Worm (Caenorhabditis elegans) whole organism, mixed stage, embryonic: Measurements from ENCODE around the gene T19C4.24.

ENCODE experiments used
- M03D4.4 ChIP-seq: sonication (generic microtip); optimal IDR thresholded peaks from 2 replicates; lab custom pipeline; 2017; ENCODE audit warnings: mild to moderate bottlenecking, missing genetic modification characterization, missing compliant biosample characterization
- bed-3 ChIP-seq: fragments of 200-800 bp; sonication (Bioruptor generic); optimal IDR thresholded peaks from 3 replicates; lab custom pipeline; 2018; ENCODE audit warnings: mild to moderate bottlenecking, missing genetic modification characterization, moderate library complexity, missing compliant biosample characterization
- blmp-1 ChIP-seq: fragments of 150-350 bp; optimal IDR thresholded peaks from 2 replicates; lab custom pipeline; 2014; ENCODE audit warnings: missing biosample characterization, missing genetic modification characterization
- ceh-39 ChIP-seq: fragments of 150-350 bp; optimal IDR thresholded peaks from 2 replicates; lab custom pipeline; 2014; ENCODE audit warnings: missing biosample characterization, missing genetic modification characterization
- ceh-43 ChIP-seq: fragments of 200-800 bp; sonication (Bioruptor generic); optimal IDR thresholded peaks from 2 replicates; lab custom pipeline; 2018; ENCODE audit warnings: mild to moderate bottlenecking, missing genetic modification characterization, moderate library complexity, missing compliant biosample characterization
- ceh-83 ChIP-seq: fragments of 200-800 bp; sonication (Bioruptor generic); optimal IDR thresholded peaks from 2 replicates; lab custom pipeline; 2018; ENCODE audit warnings: mild to moderate bottlenecking, missing genetic modification characterization, missing compliant biosample characterization
- ces-1 ChIP-seq: fragments of 150-350 bp; optimal IDR thresholded peaks from 2 replicates; lab custom pipeline; 2014; ENCODE audit warnings: missing biosample characterization, missing genetic modification reagents, missing genetic modification characterization
- cnd-1 ChIP-seq: fragments of 200-800 bp; sonication (Bioruptor generic); optimal IDR thresholded peaks from 2 replicates; lab custom pipeline; 2018; ENCODE audit warnings: mild to moderate bottlenecking, missing genetic modification characterization, missing compliant biosample characterization
- drap-1 ChIP-seq: fragments of 200-800 bp; sonication (Bioruptor generic); optimal IDR thresholded peaks from 3 replicates; lab custom pipeline; 2018; ENCODE audit warnings: mild to moderate bottlenecking, missing genetic modification characterization, missing compliant biosample characterization
- elt-1 ChIP-seq: sonication (generic microtip); optimal IDR thresholded peaks from 2 replicates; lab custom pipeline; 2017; ENCODE audit warnings: missing genetic modification characterization, mild to moderate bottlenecking, missing compliant biosample characterization, antibody characterized with exemption, moderate library complexity, borderline replicate concordance; ENCODE audit not compliant: insufficient read depth
- elt-3 ChIP-seq: fragments of 150-350 bp; optimal IDR thresholded peaks from 2 replicates; lab custom pipeline; 2014; ENCODE audit warnings: missing biosample characterization, missing genetic modification characterization
- ham-2 ChIP-seq: fragments of 200-800 bp; sonication (Bioruptor generic); optimal IDR thresholded peaks from 2 replicates; lab custom pipeline; 2018; ENCODE audit warnings: mild to moderate bottlenecking, missing genetic modification characterization, missing compliant biosample characterization
- hlh-1 ChIP-seq: fragments of 150-350 bp; optimal IDR thresholded peaks from 2 replicates; lab custom pipeline; 2014; ENCODE audit warnings: missing biosample characterization, missing genetic modification reagents, missing genetic modification characterization
- lin-13 ChIP-seq: fragments of 150-350 bp; optimal IDR thresholded peaks from 2 replicates; lab custom pipeline; 2014; ENCODE audit warnings: missing biosample characterization, missing genetic modification characterization
- lin-32 ChIP-seq: fragments of 200-800 bp; sonication (Bioruptor generic); optimal IDR thresholded peaks from 2 replicates; lab custom pipeline; 2018; ENCODE audit warnings: mild to moderate bottlenecking, missing genetic modification characterization, missing compliant biosample characterization
- lsy-2 ChIP-seq: fragments of 150-350 bp; optimal IDR thresholded peaks from 2 replicates; lab custom pipeline; 2014; ENCODE audit warnings: missing biosample characterization, missing genetic modification characterization
- mab-5 ChIP-seq: fragments of 150-350 bp; optimal IDR thresholded peaks from 2 replicates; lab custom pipeline; 2014; ENCODE audit warnings: missing biosample characterization, missing genetic modification characterization
- mep-1 ChIP-seq: fragments of 150-350 bp; optimal IDR thresholded peaks from 2 replicates; lab custom pipeline; 2017; ENCODE audit warnings: missing biosample characterization, missing genetic modification reagents, missing genetic modification characterization, inconsistent platforms
- mls-2 ChIP-seq: sonication (generic microtip); optimal IDR thresholded peaks from 2 replicates; lab custom pipeline; 2016; ENCODE audit warnings: mild to moderate bottlenecking, missing genetic modification characterization, moderate library complexity, missing compliant biosample characterization
- nhr-12 ChIP-seq: fragments of 150-350 bp; optimal IDR thresholded peaks from 2 replicates; lab custom pipeline; 2014; ENCODE audit warnings: missing biosample characterization, missing genetic modification characterization
- nhr-2 ChIP-seq: fragments of 150-350 bp; optimal IDR thresholded peaks from 2 replicates; lab custom pipeline; 2014; ENCODE audit warnings: missing biosample characterization, missing genetic modification characterization
- nhr-237 ChIP-seq: fragments of 150-350 bp; optimal IDR thresholded peaks from 2 replicates; lab custom pipeline; 2014; ENCODE audit warnings: missing biosample characterization, missing genetic modification characterization
- nhr-28 ChIP-seq: fragments of 150-350 bp; optimal IDR thresholded peaks from 2 replicates; lab custom pipeline; 2014; ENCODE audit warnings: missing biosample characterization, missing genetic modification characterization
- nhr-76 ChIP-seq: sonication (generic microtip); optimal IDR thresholded peaks from 2 replicates; lab custom pipeline; 2017; ENCODE audit warnings: missing biosample characterization, missing genetic modification characterization
- pha-4 ChIP-seq: fragments of 150-350 bp; optimal IDR thresholded peaks from 2 replicates; lab custom pipeline; 2018; ENCODE audit warnings: missing biosample characterization, missing genetic modification reagents, missing genetic modification characterization
- sem-2 ChIP-seq: fragments of 200-800 bp; sonication (Bioruptor generic); optimal IDR thresholded peaks from 2 replicates; lab custom pipeline; 2018; ENCODE audit warnings: mild to moderate bottlenecking, missing genetic modification characterization, missing compliant biosample characterization
- snpc-4 ChIP-seq: fragments of 150-350 bp; optimal IDR thresholded peaks from 2 replicates; lab custom pipeline; 2014; ENCODE audit warnings: missing biosample characterization, missing genetic modification characterization
- sptf-1 ChIP-seq: sonication (generic microtip); optimal IDR thresholded peaks from 2 replicates; lab custom pipeline; 2017; ENCODE audit warnings: mild to moderate bottlenecking, missing genetic modification characterization, moderate library complexity, missing compliant biosample characterization
- tbx-8 ChIP-seq: fragments of 200-800 bp; sonication (Bioruptor generic); optimal IDR thresholded peaks from 2 replicates; lab custom pipeline; 2018; ENCODE audit warnings: mild to moderate bottlenecking, missing genetic modification characterization, moderate library complexity, missing compliant biosample characterization
- unc-39 ChIP-seq: fragments of 150-350 bp; optimal IDR thresholded peaks from 2 replicates; lab custom pipeline; 2014; ENCODE audit warnings: missing biosample characterization, missing genetic modification characterization
- unc-62 ChIP-seq: fragments of 150-350 bp; optimal IDR thresholded peaks from 2 replicates; lab custom pipeline; 2014; ENCODE audit warnings: missing biosample characterization, missing genetic modification reagents, missing genetic modification characterization
- zip-8 ChIP-seq: fragments of 150-350 bp; optimal IDR thresholded peaks from 2 replicates; lab custom pipeline; 2014; ENCODE audit warnings: missing biosample characterization, missing genetic modification characterization
- ztf-11 ChIP-seq: fragments of 150-350 bp; optimal IDR thresholded peaks from 2 replicates; lab custom pipeline; 2014; ENCODE audit warnings: missing biosample characterization, missing genetic modification characterization

The T19C4.24 gene

ce11 chrV:11146958-11147779, at the start of gene T19C4.24, which contains the start of gene nlp-33:
T19C4.24 (minus strand) TSS chrV:11147008.
nlp-33 (plus strand) TSS chrV:11147346.
- no peak for TF ChIP-seq ham-2 (GFP tag; lab: Kevin White, UChicago)
- TF ChIP-seq nhr-12 (tag; lab: Kevin White, UChicago), result no peak
- no peak for TF ChIP-seq lin-13
- no peak for TF ChIP-seq ztf-11 (tag; lab: Kevin White, UChicago)
- TF ChIP-seq ces-1 (GFP tag; lab: Kevin White, UChicago), result no peak
- TF ChIP-seq nhr-76 (tag; lab: Kevin White, UChicago), result no peak
- no peak for TF ChIP-seq sptf-1
- TF ChIP-seq ceh-43 (GFP tag; lab: Kevin White, UChicago), result no peak
- TF ChIP-seq ceh-39 (tag; lab: Kevin White, UChicago), result no peak
- no peak for TF ChIP-seq nhr-237 (tag; lab: Kevin White, UChicago)
- TF ChIP-seq ceh-83, result no peak
- TF ChIP-seq blmp-1, result no peak
- TF ChIP-seq snpc-4 (tag; lab: Kevin White, UChicago), result no peak
- TF ChIP-seq sem-2 (GFP tag; lab: Kevin White, UChicago), result no peak
- no peak for TF ChIP-seq unc-39 (tag; lab: Kevin White, UChicago)
- no peak for TF ChIP-seq lsy-2 (tag; lab: Kevin White, UChicago)
- TF ChIP-seq pha-4 (tag; lab: Kevin White, UChicago), result no peak
- no peak for TF ChIP-seq zip-8 (tag; lab: Kevin White, UChicago)
- no peak for TF ChIP-seq nhr-2 (tag; lab: Kevin White, UChicago)
- no peak for TF ChIP-seq tbx-8 (GFP tag; lab: Kevin White, UChicago)
- TF ChIP-seq, all 35 proteins: peak for 0

- no peak for TF ChIP-seq drap-1 (GFP tag; lab: Kevin White, UChicago)
- no peak for TF ChIP-seq cnd-1 (tag; lab: Kevin White, UChicago)
- no peak for TF ChIP-seq mab-5 (tag; lab: Kevin White, UChicago)
- no peak for TF ChIP-seq hlh-1 (tag; lab: Kevin White, UChicago)
- TF ChIP-seq unc-39 (tag; lab: Kevin White, UChicago), result no peak
- TF ChIP-seq blmp-1, result no peak
- TF ChIP-seq nhr-76 (tag; lab: Kevin White, UChicago), result no peak
- TF ChIP-seq elt-3 (tag; lab: Kevin White, UChicago), result no peak
- TF ChIP-seq zip-8 (tag; lab: Kevin White, UChicago), result no peak
- no peak for TF ChIP-seq mls-2 (tag; lab: Kevin White, UChicago)
- TF ChIP-seq mep-1 (tag; lab: Kevin White, UChicago), result no peak
- no peak for TF ChIP-seq ham-2 (GFP tag; lab: Kevin White, UChicago)
- no peak for TF ChIP-seq sem-2 (GFP tag; lab: Kevin White, UChicago)
- no peak for TF ChIP-seq ceh-43 (GFP tag; lab: Kevin White, UChicago)
- TF ChIP-seq, all 35 proteins: peak for 0
Observed at ce11 chrV:11196109-11196508, 49.3 kb upstream of the T19C4.24 start, which contains the start of gene clc-6. clc-6 (minus strand) TSS chrV:11196209.

ce11 chrV:11190983-11191382, 44.2 kb upstream of the T19C4.24 start, which contains the start of gene lgc-49:
lgc-49 (plus strand) TSS chrV:11191283.
- TF ChIP-seq bed-3 (GFP tag; lab: Kevin White, UChicago) (no peak), ceh-39 (tag; lab: Kevin White, UChicago) (no peak), lsy-2 (tag; lab: Kevin White, UChicago) (no peak), ham-2 (GFP tag; lab: Kevin White, UChicago) (no peak), unc-62 (GFP tag; lab: Kevin White, UChicago) (no peak)

- TF ChIP-seq mep-1 (tag; lab: Kevin White, UChicago), result no peak
- TF ChIP-seq hlh-1 (tag; lab: Kevin White, UChicago), result no peak
- TF ChIP-seq nhr-28 (tag; lab: Kevin White, UChicago), result no peak
- no peak for TF ChIP-seq ceh-83
- no peak for TF ChIP-seq blmp-1
- no peak for TF ChIP-seq lin-32 (GFP tag; lab: Kevin White, UChicago)
- TF ChIP-seq cnd-1 (tag; lab: Kevin White, UChicago), result no peak
- no peak for TF ChIP-seq nhr-2 (tag; lab: Kevin White, UChicago)
- no peak for TF ChIP-seq ham-2 (GFP tag; lab: Kevin White, UChicago)
- TF ChIP-seq lin-13, result no peak
- no peak for TF ChIP-seq ces-1 (GFP tag; lab: Kevin White, UChicago)
- TF ChIP-seq bed-3 (GFP tag; lab: Kevin White, UChicago), result no peak
- TF ChIP-seq unc-62 (GFP tag; lab: Kevin White, UChicago), result no peak
- no peak for TF ChIP-seq unc-39 (tag; lab: Kevin White, UChicago)
- TF ChIP-seq snpc-4 (tag; lab: Kevin White, UChicago), result no peak
- no peak for TF ChIP-seq elt-1 (tag; lab: Kevin White, UChicago)
- TF ChIP-seq ztf-11 (tag; lab: Kevin White, UChicago), result no peak
- no peak for TF ChIP-seq M03D4.4
- no peak for TF ChIP-seq tbx-8 (GFP tag; lab: Kevin White, UChicago)
Observed at ce11 chrV:11182925-11183324, 36.1 kb upstream of the T19C4.24 start, which contains the start of gene cnc-10. cnc-10 (plus strand) TSS chrV:11183225.
